Worm (Caenorhabditis elegans): ENCODE results near the gene clhm-1.

clhm-1 gene

ce11 chrII:6825732-6826131, 45.1 kb downstream of the clhm-1 start:
- peak; percentile 29 for TF ChIP-seq crh-2 (tag; optimal IDR thresholded peaks at IDR 0.05)
- peak; percentile 74 for TF ChIP-seq nhr-21 (tag; optimal IDR thresholded peaks at IDR 0.05)
- TF ChIP-seq nhr-23 (tag; optimal IDR thresholded peaks at IDR 0.05) = no peak
- TF ChIP-seq sma-9 (GFP tag; optimal IDR thresholded peaks at IDR 0.05) = peak; percentile 82
- TF ChIP-seq sma-9 (tag; optimal IDR thresholded peaks at IDR 0.05) = no peak
- TF ChIP-seq F13H6.1 (tag; optimal IDR thresholded peaks at IDR 0.05) = peak; percentile 52
- no peak for TF ChIP-seq ztf-1 (GFP tag; conservative IDR thresholded peaks at IDR 0.05)
- TF ChIP-seq mab-5 (tag; optimal IDR thresholded peaks at IDR 0.05) = peak; percentile 91
- no peak for TF ChIP-seq ztf-4 (tag; optimal IDR thresholded peaks at IDR 0.05)
- no peak for TF ChIP-seq alr-1 (tag; optimal IDR thresholded peaks at IDR 0.05)
- peak; percentile 25 for TF ChIP-seq unc-62 (GFP tag; optimal IDR thresholded peaks at IDR 0.05)
- TF ChIP-seq nhr-25 (tag; optimal IDR thresholded peaks at IDR 0.05) = peak; percentile 54
- peak; percentile 41 for TF ChIP-seq sma-3 (GFP tag; optimal IDR thresholded peaks at IDR 0.05)
- TF ChIP-seq sem-4 (tag; optimal IDR thresholded peaks at IDR 0.05) = peak; percentile 83
- no peak for TF ChIP-seq unc-39 (tag; optimal IDR thresholded peaks at IDR 0.05)
- TF ChIP-seq blmp-1 (tag; optimal IDR thresholded peaks at IDR 0.05; ENCODE audit: insufficient read depth) = peak; percentile 90
- peak; percentile 78 for TF ChIP-seq ceh-16 (tag; optimal IDR thresholded peaks at IDR 0.05)
- TF ChIP-seq mdl-1 (tag; optimal IDR thresholded peaks at IDR 0.05) = peak; percentile 21 to 24
- TF ChIP-seq lsy-2 (tag; optimal IDR thresholded peaks at IDR 0.05) = peak in 1 of 2 experiments; percentile 42
- peak; percentile 34 for TF ChIP-seq nhr-6 (tag; optimal IDR thresholded peaks at IDR 0.05)
- peak; percentile 41 for TF ChIP-seq egl-27 (tag; optimal IDR thresholded peaks at IDR 0.05)
- no peak for TF ChIP-seq elt-1 (tag; optimal IDR thresholded peaks at IDR 0.05)
- TF ChIP-seq Y55F3AM.14 (GFP tag; optimal IDR thresholded peaks at IDR 0.05) = no peak
- TF ChIP-seq aly-2 (tag; optimal IDR thresholded peaks at IDR 0.05) = no peak
- TF ChIP-seq fos-1 (tag; optimal IDR thresholded peaks at IDR 0.05) = no peak

ce11 chrII:6824524-6824923, 46.3 kb downstream of the clhm-1 start:
- TF ChIP-seq nhr-11 (tag; optimal IDR thresholded peaks at IDR 0.05) (no peak), ceh-82 (tag; optimal IDR thresholded peaks at IDR 0.05) (no peak), lin-39 (tag; optimal IDR thresholded peaks at IDR 0.05) (no peak), fos-1 (tag; optimal IDR thresholded peaks at IDR 0.05) (peak; percentile 92), Y55F3AM.14 (GFP tag; optimal IDR thresholded peaks at IDR 0.05) (no peak), nhr-21 (tag; optimal IDR thresholded peaks at IDR 0.05) (peak; percentile 33), nhr-237 (tag; optimal IDR thresholded peaks at IDR 0.05) (no peak), unc-55 (GFP tag; optimal IDR thresholded peaks at IDR 0.05) (no peak), lin-13 (GFP tag; optimal IDR thresholded peaks at IDR 0.05) (no peak), zag-1 (tag; optimal IDR thresholded peaks at IDR 0.05) (no peak), mbf-1 (tag; optimal IDR thresholded peaks at IDR 0.05) (no peak), nhr-6 (tag; optimal IDR thresholded peaks at IDR 0.05) (no peak), alr-1 (tag; optimal IDR thresholded peaks at IDR 0.05) (no peak), sma-3 (GFP tag; optimal IDR thresholded peaks at IDR 0.05) (no peak), nhr-25 (tag; optimal IDR thresholded peaks at IDR 0.05) (no peak), nhr-23 (tag; optimal IDR thresholded peaks at IDR 0.05) (no peak), gmeb-1 (tag; optimal IDR thresholded peaks at IDR 0.05) (no peak), nhr-129 (tag; optimal IDR thresholded peaks at IDR 0.05) (peak; percentile 14), ZK546.5 (tag; optimal IDR thresholded peaks at IDR 0.05) (no peak), snpc-4 (tag; optimal IDR thresholded peaks at IDR 0.05) (no peak), nhr-12 (tag; optimal IDR thresholded peaks at IDR 0.05) (no peak), peb-1 (tag; optimal IDR thresholded peaks at IDR 0.05) (no peak), sma-9 (GFP tag; optimal IDR thresholded peaks at IDR 0.05) (peak; percentile 82), sma-9 (tag; optimal IDR thresholded peaks at IDR 0.05) (no peak), blmp-1 (tag; optimal IDR thresholded peaks at IDR 0.05; ENCODE audit: insufficient read depth) (no peak), nhr-77 (tag; optimal IDR thresholded peaks at IDR 0.05) (no peak), mab-5 (tag; optimal IDR thresholded peaks at IDR 0.05) (no peak), ztf-1 (GFP tag; conservative IDR thresholded peaks at IDR 0.05) (no peak), sem-4 (tag; optimal IDR thresholded peaks at IDR 0.05) (no peak), aly-2 (tag; optimal IDR thresholded peaks at IDR 0.05) (no peak), mdl-1 (tag; optimal IDR thresholded peaks at IDR 0.05) (peak in 1 of 2 experiments; percentile 15), elt-3 (tag; optimal IDR thresholded peaks at IDR 0.05) (no peak), ztf-11 (tag; optimal IDR thresholded peaks at IDR 0.05) (no peak), nhr-10 (tag; optimal IDR thresholded peaks at IDR 0.05) (no peak), unc-39 (tag; optimal IDR thresholded peaks at IDR 0.05) (no peak), lin-11 (tag; optimal IDR thresholded peaks at IDR 0.05) (no peak), ztf-4 (tag; optimal IDR thresholded peaks at IDR 0.05) (no peak), elt-1 (tag; optimal IDR thresholded peaks at IDR 0.05) (no peak), lsy-2 (tag; optimal IDR thresholded peaks at IDR 0.05) (no peak), F13H6.1 (tag; optimal IDR thresholded peaks at IDR 0.05) (peak; percentile 32), ceh-16 (tag; optimal IDR thresholded peaks at IDR 0.05) (no peak), ama-1 (optimal IDR thresholded peaks at IDR 0.05) (no peak), unc-62 (GFP tag; optimal IDR thresholded peaks at IDR 0.05) (no peak), egl-27 (tag; optimal IDR thresholded peaks at IDR 0.05) (no peak), C34F6.9 (tag; optimal IDR thresholded peaks at IDR 0.05) (peak; percentile 11), crh-2 (tag; optimal IDR thresholded peaks at IDR 0.05) (no peak), dmd-4 (tag; optimal IDR thresholded peaks at IDR 0.05) (no peak), skn-1 (tag; optimal IDR thresholded peaks at IDR 0.05) (no peak), R02D3.7 (tag; optimal IDR thresholded peaks at IDR 0.05) (no peak)

All from whole organism, L2 larva.